Fruit fly (Drosophila melanogaster) whole organism, wandering third instar larva: ENCODE results near the gene dib.

ENCODE experiments used
- Hr78 ChIP-seq: fragments of >200 bp; optimal IDR thresholded peaks from 2 replicates; lab custom pipeline; 2017; ENCODE audit warnings: missing biosample characterization, missing genetic modification characterization
- brk ChIP-seq: fragments of 200-800 bp; sonication (Bioruptor generic); optimal IDR thresholded peaks from 2 replicates; lab custom pipeline; 2016; ENCODE audit warnings: missing biosample characterization, mild to moderate bottlenecking, missing genetic modification characterization
- dsf ChIP-seq: sonication (Bioruptor generic); optimal IDR thresholded peaks from 2 replicates; lab custom pipeline; 2016; ENCODE audit warnings: missing biosample characterization, missing genetic modification characterization, borderline replicate concordance
- ey ChIP-seq: fragments of 200-800 bp; sonication (Bioruptor generic); optimal IDR thresholded peaks from 2 replicates; lab custom pipeline; 2016; ENCODE audit warnings: missing biosample characterization, missing genetic modification characterization
- fru ChIP-seq: fragments of 200-800 bp; sonication (Bioruptor generic); optimal IDR thresholded peaks from 3 replicates; lab custom pipeline; 2016; ENCODE audit warnings: missing biosample characterization, mild to moderate bottlenecking, missing genetic modification characterization
- h ChIP-seq: fragments of 200-800 bp; sonication (Bioruptor generic); optimal IDR thresholded peaks from 3 replicates; lab custom pipeline; 2016; ENCODE audit warnings: missing biosample characterization, mild to moderate bottlenecking, missing genetic modification characterization
- lola ChIP-seq: fragments of >200 bp; optimal IDR thresholded peaks from 2 replicates; lab custom pipeline; 2017; ENCODE audit warnings: missing biosample characterization, missing genetic modification characterization
- pan ChIP-seq: fragments of >200 bp; optimal IDR thresholded peaks from 2 replicates; lab custom pipeline; 2017
- psq ChIP-seq: fragments of 200-800 bp; sonication (Bioruptor generic); optimal IDR thresholded peaks from 3 replicates; lab custom pipeline; 2017; ENCODE audit warnings: missing biosample characterization, mild to moderate bottlenecking, missing genetic modification characterization, moderate library complexity
- sv ChIP-seq: fragments of 200-800 bp; sonication (Bioruptor generic); optimal IDR thresholded peaks from 3 replicates; lab custom pipeline; 2016; ENCODE audit warnings: missing biosample characterization, missing genetic modification characterization
- usp ChIP-seq: fragments of >200 bp; optimal IDR thresholded peaks from 2 replicates; lab custom pipeline; 2017; ENCODE audit warnings: missing biosample characterization, missing genetic modification characterization

DNA sequence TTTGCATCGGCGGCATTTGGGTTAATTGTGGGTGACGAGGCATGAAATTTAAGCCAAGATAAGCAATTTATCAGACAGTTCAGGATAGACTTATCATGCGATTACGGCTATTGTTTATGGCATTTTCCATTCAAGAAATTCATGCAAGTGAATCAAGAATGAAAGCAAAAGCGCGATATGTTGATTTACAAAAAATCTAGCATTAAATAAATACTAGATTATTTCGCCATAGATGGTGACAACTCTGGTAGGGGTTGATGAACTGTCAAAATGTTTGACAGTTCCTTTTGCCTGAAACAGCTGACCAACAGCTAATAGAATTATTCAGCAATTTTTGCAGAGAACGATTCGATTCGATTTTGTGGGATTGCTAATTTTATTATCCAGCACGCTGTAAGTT is 7.0 kb downstream of the dib start, which contains the start of gene CG32259:
- TF ChIP-seq pan (lab: Kevin White, UChicago) (no peak), fru (no peak), usp (GFP tag; lab: Kevin White, UChicago) (no peak), h (GFP tag; lab: Kevin White, UChicago) (no peak), ey (GFP tag; lab: Kevin White, UChicago) (no peak), brk (GFP tag; lab: Kevin White, UChicago) (no peak), lola (GFP tag; lab: Kevin White, UChicago) (no peak), psq (GFP tag; lab: Kevin White, UChicago) (no peak), sv (no peak), Hr78 (GFP tag; lab: Kevin White, UChicago) (no peak), dsf (GFP tag; lab: Kevin White, UChicago) (no peak)
